Worm (Caenorhabditis elegans) whole organism, L1 larva: ENCODE data around the gene T23D5.8.

Experiments
- aly-2 ChIP-seq: fragments of 150-350 bp; optimal IDR thresholded peaks from 2 replicates; lab custom pipeline; 2014; ENCODE audit warnings: missing biosample characterization, missing genetic modification characterization
- egl-13 ChIP-seq: sonication (generic microtip); optimal IDR thresholded peaks from 2 replicates; lab custom pipeline; 2016; ENCODE audit warnings: missing genotype, missing genetic modification reagents, missing genetic modification characterization, missing compliant biosample characterization
- egl-27 ChIP-seq, 2 experiments: fragments of 150-350 bp in 1 of 2; sonication (generic microtip); optimal IDR thresholded peaks; 3 replicates each; lab custom pipeline; 2017 to 2018; ENCODE audit warnings: missing biosample characterization in 2 of 2, missing genetic modification characterization in 2 of 2, missing genetic modification reagents in 2 of 2
- fkh-10 ChIP-seq: sonication (generic microtip); optimal IDR thresholded peaks from 2 replicates; lab custom pipeline; 2017; ENCODE audit warnings: missing biosample characterization, missing genetic modification reagents, missing genetic modification characterization
- lin-13 ChIP-seq: fragments of 150-350 bp; optimal IDR thresholded peaks from 2 replicates; lab custom pipeline; 2014; ENCODE audit warnings: missing biosample characterization, missing genetic modification reagents, missing genetic modification characterization
- mdl-1 ChIP-seq, 2 experiments: fragments of 150-350 bp; optimal IDR thresholded peaks; 2 replicates each; lab custom pipeline; 2014 to 2017; ENCODE audit warnings: missing biosample characterization in 2 of 2, missing genetic modification characterization in 2 of 2, inconsistent platforms in 1 of 2
- nhr-11 ChIP-seq: fragments of 150-350 bp; optimal IDR thresholded peaks from 2 replicates; lab custom pipeline; 2014; ENCODE audit warnings: missing biosample characterization, missing genetic modification characterization
- nhr-28 ChIP-seq: fragments of 150-350 bp; optimal IDR thresholded peaks from 2 replicates; lab custom pipeline; 2014; ENCODE audit warnings: missing biosample characterization, missing genetic modification characterization
- nhr-47 ChIP-seq: sonication (generic microtip); optimal IDR thresholded peaks from 2 replicates; lab custom pipeline; 2016; ENCODE audit warnings: mild to moderate bottlenecking, missing genetic modification characterization, moderate library complexity, missing compliant biosample characterization
- nhr-77 ChIP-seq: fragments of 150-350 bp; optimal IDR thresholded peaks from 2 replicates; lab custom pipeline; 2014; ENCODE audit warnings: missing biosample characterization, missing genetic modification characterization
- pqm-1 ChIP-seq: sonication (generic microtip); optimal IDR thresholded peaks from 3 replicates; lab custom pipeline; 2017; ENCODE audit warnings: missing biosample characterization, missing genetic modification characterization
- vab-15 ChIP-seq: sonication (generic microtip); optimal IDR thresholded peaks from 2 replicates; lab custom pipeline; 2017; ENCODE audit warnings: missing genotype, mild to moderate bottlenecking, missing genetic modification characterization, missing compliant biosample characterization
- ztf-11 ChIP-seq, 2 experiments: sonication (generic microtip); optimal IDR thresholded peaks; 2 replicates each; lab custom pipeline; 2016 to 2017; ENCODE audit warnings: missing genetic modification characterization in 2 of 2, missing biosample characterization in 1 of 2, missing compliant biosample characterization in 1 of 2

ce11 chrV:15711898-15712297 lies 36.3 kb downstream of the T23D5.8 start, which contains the start of gene str-101:
- TF ChIP-seq egl-13: no peak
- TF ChIP-seq egl-27 (tag; optimal IDR thresholded peaks at IDR 0.05; lab: Kevin White, UChicago): no peak
- no peak for TF ChIP-seq pqm-1 (tag; lab: Kevin White, UChicago)
- no peak for TF ChIP-seq ztf-11 (tag; optimal IDR thresholded peaks at IDR 0.05; lab: Kevin White, UChicago)
- TF ChIP-seq fkh-10 (GFP tag; lab: Kevin White, UChicago): no peak
- no peak for TF ChIP-seq nhr-77 (tag; lab: Kevin White, UChicago)
- no peak for TF ChIP-seq aly-2 (tag; lab: Kevin White, UChicago)
- TF ChIP-seq mdl-1 (tag; optimal IDR thresholded peaks at IDR 0.05; lab: Kevin White, UChicago): no peak
- no peak for TF ChIP-seq nhr-28 (tag; lab: Kevin White, UChicago)
- no peak for TF ChIP-seq lin-13 (GFP tag; lab: Kevin White, UChicago)
- TF ChIP-seq nhr-47 (tag; lab: Kevin White, UChicago): no peak
- no peak for TF ChIP-seq nhr-11 (tag; lab: Kevin White, UChicago)
- no peak for TF ChIP-seq vab-15 (tag; lab: Kevin White, UChicago)
